Worm (Caenorhabditis elegans): ENCODE data around the gene C56G2.22.

The C56G2.22 gene

DNA sequence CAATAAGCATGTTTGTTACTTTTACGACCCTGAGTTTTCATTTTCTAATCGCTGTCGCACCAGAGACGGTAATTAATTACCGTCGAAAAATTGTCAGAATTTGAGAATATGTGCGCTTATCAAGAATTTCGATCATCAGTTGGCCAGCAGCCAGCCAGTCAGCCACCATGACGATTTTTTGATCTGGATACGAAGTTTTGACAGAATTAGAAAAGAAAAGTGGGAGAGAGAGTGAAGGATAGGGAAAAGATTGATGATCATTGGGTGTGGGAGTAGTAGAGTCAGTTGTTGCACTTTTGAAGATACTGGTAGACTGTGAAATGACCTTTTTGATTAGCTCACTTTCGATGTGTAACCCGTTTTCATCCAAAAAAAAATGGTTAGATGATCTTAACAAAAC, 18.1 kb downstream of the C56G2.22 start:
- TF ChIP-seq pqm-1 (tag; optimal IDR thresholded peaks at IDR 0.05) (no peak), ahr-1 (tag; optimal IDR thresholded peaks at IDR 0.05) (no peak), ceh-18 (tag; optimal IDR thresholded peaks at IDR 0.05) (peak; percentile 21)

DNA sequence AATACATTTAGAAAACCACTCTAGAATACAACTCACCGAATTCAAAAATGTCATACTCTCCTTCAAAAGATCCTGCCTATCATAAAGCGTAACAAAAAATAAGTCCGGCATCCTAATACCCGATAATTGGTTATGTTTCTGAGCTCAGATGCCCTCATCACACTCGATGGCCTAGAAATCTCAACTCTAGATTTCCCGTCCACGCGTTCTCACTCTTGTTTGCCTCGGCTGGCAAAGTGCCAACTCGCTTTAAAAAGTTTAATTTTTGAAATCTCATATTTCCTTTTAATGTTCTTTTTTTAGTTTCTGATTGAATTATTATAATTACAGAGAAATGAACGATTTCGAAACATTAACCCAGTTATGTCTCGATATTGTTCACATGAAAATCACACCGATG, 21.5 kb downstream of the C56G2.22 start, which contains the start of the genes C56G2.15 and thoc-2:
Gene C56G2.15, minus strand, starts transcription at position 188 of the 400 bp plus-strand sequence.
Gene thoc-2, plus strand, starts transcription at position 331 of the 400 bp plus-strand sequence.
- TF ChIP-seq hlh-15 (tag; optimal IDR thresholded peaks at IDR 0.05) (no peak), ceh-2 (tag; optimal IDR thresholded peaks at IDR 0.05) (peak; percentile 10), tbx-2 (tag; optimal IDR thresholded peaks at IDR 0.05) (peak; percentile 51), dve-1 (tag; optimal IDR thresholded peaks at IDR 0.05) (no peak), ceh-14 (tag; optimal IDR thresholded peaks at IDR 0.05) (no peak), pha-2 (tag; optimal IDR thresholded peaks at IDR 0.05) (no peak), ceh-31 (tag; optimal IDR thresholded peaks at IDR 0.05) (peak; percentile 51), pqm-1 (tag; optimal IDR thresholded peaks at IDR 0.05) (no peak), ceh-18 (tag; optimal IDR thresholded peaks at IDR 0.05) (no peak), elt-4 (tag; optimal IDR thresholded peaks at IDR 0.05) (no peak), C08G9.2 (tag; optimal IDR thresholded peaks at IDR 0.05) (peak; percentile 38), sdc-2 (tag; optimal IDR thresholded peaks at IDR 0.05) (no peak)

DNA sequence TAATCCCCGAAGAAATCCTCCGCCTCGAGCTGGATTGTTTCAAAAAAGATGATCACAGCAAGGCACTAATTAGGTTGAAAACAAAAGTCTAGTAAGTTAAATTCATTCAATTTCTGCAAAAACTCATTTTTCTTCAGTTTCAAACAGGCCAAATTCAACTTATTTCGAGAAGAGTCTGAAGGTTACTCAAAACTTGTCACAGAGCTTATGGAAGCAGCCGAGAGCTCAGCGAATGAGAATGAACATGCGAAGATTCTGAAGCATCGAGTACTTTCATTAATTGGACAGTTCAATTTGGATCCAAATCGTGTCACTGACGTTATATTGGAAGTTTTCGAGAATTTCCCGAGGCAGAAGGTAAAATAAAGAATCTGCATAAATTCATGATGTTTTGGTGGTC, 22.3 kb downstream of the C56G2.22 start:
- TF ChIP-seq unc-86 (tag; optimal IDR thresholded peaks at IDR 0.05), result no peak
- TF ChIP-seq ceh-30 (tag; optimal IDR thresholded peaks at IDR 0.05), result no peak
- TF ChIP-seq ztf-16 (tag; optimal IDR thresholded peaks at IDR 0.05), result no peak
- no peak for TF ChIP-seq ceh-9 (tag; optimal IDR thresholded peaks at IDR 0.05)
- no peak for TF ChIP-seq dmd-4 (tag; optimal IDR thresholded peaks at IDR 0.05; ENCODE audit: borderline replicate concordance)
- TF ChIP-seq F13H6.1 (tag; optimal IDR thresholded peaks at IDR 0.05), result no peak
- no peak for TF ChIP-seq rnt-1 (tag; optimal IDR thresholded peaks at IDR 0.05)
- TF ChIP-seq pax-1 (tag; optimal IDR thresholded peaks at IDR 0.05), result no peak
- no peak for TF ChIP-seq che-1 (tag; optimal IDR thresholded peaks at IDR 0.05)
- TF ChIP-seq pha-4 (tag; optimal IDR thresholded peaks at IDR 0.05), result no peak
- TF ChIP-seq nfya-1 (tag; optimal IDR thresholded peaks at IDR 0.05), result no peak
- no peak for TF ChIP-seq sdc-2 (tag; optimal IDR thresholded peaks at IDR 0.05)
- no peak for TF ChIP-seq nhr-232 (tag; optimal IDR thresholded peaks at IDR 0.05)
- no peak for TF ChIP-seq sox-2 (GFP tag; IDR thresholded peaks at IDR 0.05)
- no peak for TF ChIP-seq unc-55 (GFP tag; optimal IDR thresholded peaks at IDR 0.05)
- no peak for TF ChIP-seq ceh-14 (tag; optimal IDR thresholded peaks at IDR 0.05)
- no peak for TF ChIP-seq pros-1 (tag; optimal IDR thresholded peaks at IDR 0.05)
- TF ChIP-seq ceh-19 (GFP tag; optimal IDR thresholded peaks at IDR 0.05), result no peak
- TF ChIP-seq syd-9 (tag; optimal IDR thresholded peaks at IDR 0.05), result no peak

DNA sequence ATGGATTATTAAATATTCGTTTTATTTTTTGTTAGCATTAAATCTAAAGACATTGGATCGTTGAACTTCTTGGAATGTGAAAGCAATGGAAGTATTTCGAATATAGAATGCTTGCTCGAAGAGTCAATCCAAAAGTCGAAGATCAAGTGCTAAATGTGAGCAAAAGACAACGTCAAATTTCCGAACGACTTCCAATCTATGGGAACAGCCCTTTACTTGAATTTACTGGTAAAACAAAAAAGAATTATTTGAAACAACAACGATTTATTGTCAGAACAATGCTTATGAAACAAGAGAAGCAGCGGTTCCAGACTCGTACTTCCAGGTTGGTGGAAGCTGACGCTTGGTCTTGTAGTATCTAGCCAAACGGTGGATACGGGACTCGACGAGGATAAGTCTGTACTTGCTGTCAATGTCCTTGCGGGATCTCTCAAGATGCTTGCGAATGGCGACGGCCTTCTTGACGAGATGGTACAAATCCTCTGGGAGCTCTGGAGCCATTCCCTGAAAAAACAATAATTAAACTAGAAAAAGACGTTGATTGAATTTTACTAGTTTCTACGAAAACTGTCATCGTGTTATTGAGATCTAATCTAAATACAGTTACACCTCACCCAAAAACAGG, 27.7 kb downstream of the C56G2.22 start:
- TF ChIP-seq ama-1 (optimal IDR thresholded peaks at IDR 0.05) (peak; percentile 17), C08G9.2 (tag; optimal IDR thresholded peaks at IDR 0.05) (no peak), pax-1 (tag; optimal IDR thresholded peaks at IDR 0.05) (no peak)

DNA sequence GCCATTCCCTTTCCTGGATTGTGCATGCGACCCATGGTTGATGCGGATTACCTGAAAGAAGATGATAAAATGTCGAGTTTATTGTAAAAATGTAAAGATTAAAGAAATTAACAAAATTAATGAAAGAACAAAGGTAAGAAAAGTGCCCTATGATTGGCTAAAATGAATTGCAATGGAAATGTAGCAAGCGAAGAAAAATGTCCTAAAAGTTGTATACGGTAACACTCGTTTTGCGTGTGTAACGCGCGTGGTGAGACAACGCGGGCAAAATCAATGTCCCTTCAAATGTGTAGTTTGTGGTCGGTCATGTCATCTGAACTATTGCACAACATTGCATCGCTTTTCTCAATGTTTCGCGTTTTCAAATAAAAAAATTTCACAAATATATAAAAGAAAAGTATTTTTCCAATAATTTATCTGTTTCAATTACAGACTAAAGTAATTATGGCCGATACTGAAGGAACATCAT, 28.7 kb downstream of the C56G2.22 start, which contains the start of the genes rps-13 and nfx-1:
Gene rps-13, minus strand, starts transcription at position 51 of the 469 bp plus-strand sequence.
Gene nfx-1, plus strand, starts transcription at position 433 of the 469 bp plus-strand sequence.
- peak; percentile 78 for TF ChIP-seq hlh-30 (tag; optimal IDR thresholded peaks at IDR 0.05; ENCODE audit: insufficient read depth)
- TF ChIP-seq pax-1 (tag; optimal IDR thresholded peaks at IDR 0.05), result no peak
- peak; percentile 10 for TF ChIP-seq ceh-2 (tag; optimal IDR thresholded peaks at IDR 0.05)
- peak; percentile 61 for TF ChIP-seq ceh-31 (tag; optimal IDR thresholded peaks at IDR 0.05)
- peak; percentile 46 for TF ChIP-seq tbx-2 (tag; optimal IDR thresholded peaks at IDR 0.05)
- peak; percentile 38 for TF ChIP-seq unc-42 (tag; optimal IDR thresholded peaks at IDR 0.05)
- TF ChIP-seq ceh-48 (tag; optimal IDR thresholded peaks at IDR 0.05), result peak; percentile 50
- peak; percentile 14 for TF ChIP-seq dve-1 (tag; optimal IDR thresholded peaks at IDR 0.05)
- TF ChIP-seq ceh-34 (tag; optimal IDR thresholded peaks at IDR 0.05), result peak; percentile 43
- TF ChIP-seq ceh-18 (tag; optimal IDR thresholded peaks at IDR 0.05), result peak; percentile 50
- no peak for TF ChIP-seq pros-1 (tag; optimal IDR thresholded peaks at IDR 0.05)
- peak; percentile 66 for TF ChIP-seq rnt-1 (tag; optimal IDR thresholded peaks at IDR 0.05)
- peak; percentile 35 for TF ChIP-seq ref-2 (tag; optimal IDR thresholded peaks at IDR 0.05)
- TF ChIP-seq elt-2 (tag; optimal IDR thresholded peaks at IDR 0.05), result peak; percentile 36
- TF ChIP-seq K09A11.1 (tag; optimal IDR thresholded peaks at IDR 0.05; ENCODE audit: insufficient read depth), result no peak
- peak; percentile 93 for TF ChIP-seq nfya-1 (tag; optimal IDR thresholded peaks at IDR 0.05)
- TF ChIP-seq ets-4 (tag; optimal IDR thresholded peaks at IDR 0.05), result peak; percentile 25
- TF ChIP-seq ceh-30 (tag; optimal IDR thresholded peaks at IDR 0.05), result peak; percentile 87
- TF ChIP-seq unc-3 (GFP tag; conservative IDR thresholded peaks at IDR 0.05), result no peak
- TF ChIP-seq unc-3 (tag; optimal IDR thresholded peaks at IDR 0.05), result no peak
- peak; percentile 57 for TF ChIP-seq unc-55 (GFP tag; optimal IDR thresholded peaks at IDR 0.05)
- no peak for TF ChIP-seq pha-4 (tag; optimal IDR thresholded peaks at IDR 0.05)

Measured in whole organism, late embryonic.